Fruit fly (Drosophila melanogaster) whole organism, pupa: ENCODE measurements around the gene Gr68a.

Experiments used
- CG14655 ChIP-seq: fragments of 200-800 bp; sonication (Bioruptor generic); optimal IDR thresholded peaks from 3 replicates; lab custom pipeline; 2017; ENCODE audit warnings: mild to moderate bottlenecking, missing biosample characterization, missing genetic modification reagents, missing genetic modification characterization
- CG4496 ChIP-seq: fragments of 200-800 bp; sonication (Bioruptor generic); IDR thresholded peaks from 3 replicates; pipeline ENCODE4 v1.3.6; 2022; ENCODE audit warnings: missing biosample characterization, missing genetic modification characterization
- CG8159 ChIP-seq: fragments of 200-800 bp; sonication (Bioruptor generic); optimal IDR thresholded peaks from 3 replicates; lab custom pipeline; 2018; ENCODE audit warnings: missing biosample characterization, mild to moderate bottlenecking, missing genetic modification characterization, moderate library complexity
- D1 ChIP-seq: fragments of 200-800 bp; sonication (Bioruptor generic); optimal IDR thresholded peaks from 2 replicates; lab custom pipeline; 2018; ENCODE audit warnings: missing biosample characterization, mild to moderate bottlenecking, missing genetic modification characterization, moderate library complexity
- rn ChIP-seq: fragments of 200-800 bp; sonication (Bioruptor generic); IDR thresholded peaks from 2 replicates; pipeline ENCODE4 v1.3.6; 2022; ENCODE audit warnings: missing biosample characterization, missing genetic modification characterization

dm6 chr3L:11788936-11789352 is 37.8 kb downstream of the Gr68a start:
- TF ChIP-seq CG14655 (GFP tag; lab: Kevin White, UChicago): no peak
- TF ChIP-seq CG8159: no peak
- TF ChIP-seq rn (GFP tag; lab: Robert Waterston, UW): no peak
- TF ChIP-seq CG4496 (GFP tag; lab: Robert Waterston, UW): no peak
- no peak for TF ChIP-seq D1 (tag; lab: Kevin White, UChicago)
